Worm (Caenorhabditis elegans) whole organism, late embryonic: Measurements from ENCODE around the gene clc-8.

Source experiments
- C08G9.2 ChIP-seq: sonication (generic microtip); optimal IDR thresholded peaks from 2 replicates; lab custom pipeline; 2016; ENCODE audit warnings: mild to moderate bottlenecking, missing genetic modification characterization, moderate library complexity, missing compliant biosample characterization
- F13H6.1 ChIP-seq: sonication (generic microtip); optimal IDR thresholded peaks from 2 replicates; lab custom pipeline; 2016; ENCODE audit warnings: missing genetic modification characterization, missing compliant biosample characterization
- ahr-1 ChIP-seq: sonication (generic microtip); optimal IDR thresholded peaks from 2 replicates; lab custom pipeline; 2016; ENCODE audit warnings: missing genetic modification characterization, missing compliant biosample characterization
- ceh-18 ChIP-seq: sonication (generic microtip); optimal IDR thresholded peaks from 2 replicates; lab custom pipeline; 2016; ENCODE audit warnings: missing genetic modification characterization, missing compliant biosample characterization
- ceh-19 ChIP-seq: fragments of 200-800 bp; sonication (Bioruptor generic); optimal IDR thresholded peaks from 2 replicates; lab custom pipeline; 2018; ENCODE audit warnings: mild to moderate bottlenecking, missing genetic modification characterization, missing compliant biosample characterization
- ceh-22 ChIP-seq: sonication (generic microtip); optimal IDR thresholded peaks from 2 replicates; lab custom pipeline; 2017; ENCODE audit warnings: missing biosample characterization, missing genetic modification characterization
- ceh-31 ChIP-seq: sonication (generic microtip); optimal IDR thresholded peaks from 2 replicates; lab custom pipeline; 2016; ENCODE audit warnings: missing genetic modification characterization, missing compliant biosample characterization
- ceh-34 ChIP-seq: sonication (generic microtip); optimal IDR thresholded peaks from 2 replicates; lab custom pipeline; 2016; ENCODE audit warnings: mild to moderate bottlenecking, missing genetic modification characterization, missing compliant biosample characterization
- ceh-45 ChIP-seq: fragments of 200-800 bp; sonication (Bioruptor generic); IDR thresholded peaks from 2 replicates; pipeline ENCODE4 v1.3.6; 2022; ENCODE audit warnings: missing genetic modification reagents, missing genetic modification characterization, missing compliant biosample characterization
- ceh-48 ChIP-seq: sonication (generic microtip); optimal IDR thresholded peaks from 2 replicates; lab custom pipeline; 2016; ENCODE audit warnings: missing genetic modification characterization, inconsistent platforms, missing compliant biosample characterization
- ceh-6 ChIP-seq: fragments of 200-800 bp; sonication (Bioruptor generic); optimal IDR thresholded peaks from 2 replicates; lab custom pipeline; 2018; ENCODE audit warnings: mild to moderate bottlenecking, missing genetic modification characterization, missing compliant biosample characterization
- che-1 ChIP-seq: sonication (generic microtip); optimal IDR thresholded peaks from 2 replicates; lab custom pipeline; 2016; ENCODE audit warnings: mild to moderate bottlenecking, missing genetic modification characterization, missing compliant biosample characterization
- dmd-4 ChIP-seq: sonication (generic microtip); optimal IDR thresholded peaks from 2 replicates; lab custom pipeline; 2016; ENCODE audit warnings: borderline replicate concordance, missing genetic modification characterization, missing compliant biosample characterization
- elt-4 ChIP-seq: sonication (generic microtip); optimal IDR thresholded peaks from 2 replicates; lab custom pipeline; 2016; ENCODE audit warnings: missing genetic modification characterization, missing compliant biosample characterization
- gmeb-2 ChIP-seq: sonication (generic microtip); optimal IDR thresholded peaks from 2 replicates; lab custom pipeline; 2016; ENCODE audit warnings: missing genetic modification characterization, inconsistent platforms, missing compliant biosample characterization
- hlh-15 ChIP-seq: sonication (generic microtip); optimal IDR thresholded peaks from 2 replicates; lab custom pipeline; 2016; ENCODE audit warnings: missing genetic modification characterization, missing compliant biosample characterization
- hlh-30 ChIP-seq: sonication (generic microtip); optimal IDR thresholded peaks from 2 replicates; lab custom pipeline; 2017; ENCODE audit warnings: antibody characterized with exemption, missing genetic modification characterization, missing compliant biosample characterization; ENCODE audit not compliant: insufficient read depth
- hlh-6 ChIP-seq: sonication (generic microtip); optimal IDR thresholded peaks from 2 replicates; lab custom pipeline; 2016; ENCODE audit warnings: missing genotype, missing genetic modification characterization, missing compliant biosample characterization
- hlh-8 ChIP-seq: sonication (generic microtip); optimal IDR thresholded peaks from 2 replicates; lab custom pipeline; 2016; ENCODE audit warnings: missing genotype, missing genetic modification characterization, missing compliant biosample characterization
- lim-6 ChIP-seq: sonication (generic microtip); optimal IDR thresholded peaks from 2 replicates; lab custom pipeline; 2016; ENCODE audit warnings: missing genetic modification characterization, missing compliant biosample characterization
- lin-11 ChIP-seq: fragments of 200-800 bp; sonication (Bioruptor generic); optimal IDR thresholded peaks from 2 replicates; lab custom pipeline; 2018; ENCODE audit warnings: mild to moderate bottlenecking, missing genetic modification characterization, missing compliant biosample characterization
- nfya-1 ChIP-seq: sonication (generic microtip); optimal IDR thresholded peaks from 2 replicates; lab custom pipeline; 2017; ENCODE audit warnings: missing genetic modification characterization, mild to moderate bottlenecking, missing compliant biosample characterization, antibody characterized with exemption, moderate library complexity
- nhr-232 ChIP-seq: sonication (generic microtip); optimal IDR thresholded peaks from 2 replicates; lab custom pipeline; 2016; ENCODE audit warnings: missing genetic modification characterization, missing compliant biosample characterization
- odd-2 ChIP-seq: sonication (generic microtip); optimal IDR thresholded peaks from 2 replicates; lab custom pipeline; 2017; ENCODE audit warnings: antibody characterized with exemption, mild to moderate bottlenecking, missing genetic modification characterization, missing compliant biosample characterization
- pag-3 ChIP-seq: sonication (generic microtip); optimal IDR thresholded peaks from 2 replicates; lab custom pipeline; 2016; ENCODE audit warnings: missing compliant biosample characterization, missing genetic modification characterization, borderline replicate concordance
- pat-9 ChIP-seq: fragments of 200-800 bp; sonication (Bioruptor generic); optimal IDR thresholded peaks from 2 replicates; lab custom pipeline; 2018; ENCODE audit warnings: mild to moderate bottlenecking, missing genetic modification characterization, moderate library complexity, missing compliant biosample characterization
- pax-1 ChIP-seq: fragments of 150-350 bp; optimal IDR thresholded peaks from 2 replicates; lab custom pipeline; 2014; ENCODE audit warnings: missing biosample characterization, missing genetic modification characterization
- rnt-1 ChIP-seq: sonication (generic microtip); optimal IDR thresholded peaks from 2 replicates; lab custom pipeline; 2016; ENCODE audit warnings: missing genetic modification characterization, missing compliant biosample characterization
- sdc-2 ChIP-seq: sonication (generic microtip); optimal IDR thresholded peaks from 2 replicates; lab custom pipeline; 2016; ENCODE audit warnings: missing genotype, missing genetic modification characterization, missing compliant biosample characterization
- sox-2 ChIP-seq: fragments of 200-800 bp; sonication (Bioruptor generic); IDR thresholded peaks from 2 replicates; pipeline ENCODE4 v1.3.6; 2022; ENCODE audit warnings: missing genetic modification reagents, missing genetic modification characterization, missing compliant biosample characterization
- sox-4 ChIP-seq: sonication (generic microtip); optimal IDR thresholded peaks from 2 replicates; lab custom pipeline; 2017; ENCODE audit warnings: mild to moderate bottlenecking, missing genetic modification characterization, inconsistent platforms, missing compliant biosample characterization
- syd-9 ChIP-seq: sonication (generic microtip); optimal IDR thresholded peaks from 2 replicates; lab custom pipeline; 2016; ENCODE audit warnings: mild to moderate bottlenecking, missing genetic modification characterization, moderate library complexity, missing compliant biosample characterization
- unc-3 ChIP-seq, 2 experiments: fragments of 200-800 bp in 1 of 2; sonication (Bioruptor generic) in 1 of 2; sonication (generic microtip) in 1 of 2; conservative IDR thresholded peaks in 1 of 2; optimal IDR thresholded peaks in 1 of 2; 2 replicates each; pipeline versions ENCODE4 v1.3.6 to Lab custom; 2016 to 2022; ENCODE audit warnings: missing compliant biosample characterization in 2 of 2, missing genetic modification characterization in 2 of 2, missing genetic modification reagents in 1 of 2
- unc-42 ChIP-seq: sonication (generic microtip); optimal IDR thresholded peaks from 2 replicates; lab custom pipeline; 2016; ENCODE audit warnings: missing genotype, missing genetic modification characterization, missing compliant biosample characterization
- unc-55 ChIP-seq: sonication (generic microtip); optimal IDR thresholded peaks from 2 replicates; lab custom pipeline; 2017; ENCODE audit warnings: missing biosample characterization, missing genetic modification reagents, missing genetic modification characterization
- ztf-16 ChIP-seq: sonication (generic microtip); optimal IDR thresholded peaks from 2 replicates; lab custom pipeline; 2017; ENCODE audit warnings: missing genetic modification characterization, missing compliant biosample characterization

The clc-8 gene

ce11 chrIV:14393838-14394237 is at the start of gene clc-8:
Gene clc-8 (plus strand): TSS chrIV:14394138.
- TF ChIP-seq ceh-22 (tag; lab: Kevin White, UChicago) (no peak), lin-11 (tag; lab: Kevin White, UChicago) (no peak), elt-4 (tag; lab: Kevin White, UChicago) (no peak), syd-9 (tag; lab: Kevin White, UChicago) (no peak), F13H6.1 (tag; lab: Kevin White, UChicago) (no peak), C08G9.2 (no peak)

ce11 chrIV:14350651-14351050 is 43.3 kb upstream of the clc-8 start, which contains the start of gene oac-56:
Gene oac-56 (minus strand): TSS chrIV:14350751.
- TF ChIP-seq hlh-15 (tag; lab: Kevin White, UChicago) (no peak), ztf-16 (tag; lab: Kevin White, UChicago) (no peak), unc-42 (tag; lab: Kevin White, UChicago) (no peak), ceh-22 (tag; lab: Kevin White, UChicago) (no peak)
- TF ChIP-seq, all 69 proteins: peak for 0

- TF ChIP-seq ceh-19 (GFP tag; lab: Kevin White, UChicago) (peak; percentile 2), unc-42 (tag; lab: Kevin White, UChicago) (peak; percentile 82), rnt-1 (tag; lab: Kevin White, UChicago) (peak; percentile 27), gmeb-2 (tag; lab: Kevin White, UChicago) (no peak), sox-2 (GFP tag; lab: Robert Waterston, UW) (no peak), ceh-18 (tag; lab: Kevin White, UChicago) (peak; percentile 60), dmd-4 (no peak), hlh-8 (tag; lab: Kevin White, UChicago) (peak; percentile 54), unc-3 (GFP tag; conservative IDR thresholded peaks at IDR 0.05; lab: Robert Waterston, UW) (no peak), unc-3 (tag; optimal IDR thresholded peaks at IDR 0.05; lab: Kevin White, UChicago) (peak; percentile 12), nhr-232 (tag; lab: Kevin White, UChicago) (no peak), ceh-31 (tag; lab: Kevin White, UChicago) (peak; percentile 79), ztf-16 (tag; lab: Kevin White, UChicago) (no peak), odd-2 (tag; lab: Kevin White, UChicago) (no peak), sdc-2 (tag; lab: Kevin White, UChicago) (no peak), nfya-1 (peak; percentile 53), unc-55 (GFP tag; lab: Kevin White, UChicago) (peak; percentile 76), ceh-48 (tag; lab: Kevin White, UChicago) (no peak), ceh-34 (tag; lab: Kevin White, UChicago) (peak; percentile 13)
- TF ChIP-seq, all 69 proteins: peak for 10
Observed at ce11 chrIV:14356120-14356519, 37.8 kb upstream of the clc-8 start.

- no peak for TF ChIP-seq sox-2 (GFP tag; lab: Robert Waterston, UW)
- no peak for TF ChIP-seq hlh-30 (tag; lab: Kevin White, UChicago)
- no peak for TF ChIP-seq pax-1
- no peak for TF ChIP-seq pag-3 (tag; lab: Kevin White, UChicago)
- TF ChIP-seq elt-4 (tag; lab: Kevin White, UChicago) = no peak
- no peak for TF ChIP-seq unc-55 (GFP tag; lab: Kevin White, UChicago)
- TF ChIP-seq odd-2 (tag; lab: Kevin White, UChicago) = no peak
- TF ChIP-seq sox-4 = no peak
- TF ChIP-seq hlh-6 (tag; lab: Kevin White, UChicago) = no peak
- no peak for TF ChIP-seq pat-9
- no peak for TF ChIP-seq ahr-1
- no peak for TF ChIP-seq che-1 (tag; lab: Kevin White, UChicago)
- TF ChIP-seq ceh-6 (GFP tag; lab: Kevin White, UChicago) = no peak
- no peak for TF ChIP-seq lim-6 (tag; lab: Kevin White, UChicago)
- no peak for TF ChIP-seq ceh-45 (GFP tag; lab: Robert Waterston, UW)
- no peak for TF ChIP-seq ztf-16 (tag; lab: Kevin White, UChicago)
Observed at ce11 chrIV:14361189-14361588, 32.7 kb upstream of the clc-8 start, which contains the start of gene ssu-2. Gene ssu-2 (plus strand): TSS chrIV:14361247.
